Fruit fly (Drosophila melanogaster): ENCODE data around the gene Ing3.

Ing3 gene

dm6 chrX:18676756-18677155, 23.9 kb upstream of the Ing3 start:
- no peak for TF ChIP-seq CG10348 (GFP tag; IDR thresholded peaks at IDR 0.05)
- peak; percentile 8 for TF ChIP-seq CG13204 (GFP tag; optimal IDR thresholded peaks at IDR 0.05)
- no peak for TF ChIP-seq D1 (tag; optimal IDR thresholded peaks at IDR 0.05)
- TF ChIP-seq CG8159 (tag; optimal IDR thresholded peaks at IDR 0.05) = no peak
- peak; percentile 86 for TF ChIP-seq EcR (GFP tag; optimal IDR thresholded peaks at IDR 0.05)

DNA sequence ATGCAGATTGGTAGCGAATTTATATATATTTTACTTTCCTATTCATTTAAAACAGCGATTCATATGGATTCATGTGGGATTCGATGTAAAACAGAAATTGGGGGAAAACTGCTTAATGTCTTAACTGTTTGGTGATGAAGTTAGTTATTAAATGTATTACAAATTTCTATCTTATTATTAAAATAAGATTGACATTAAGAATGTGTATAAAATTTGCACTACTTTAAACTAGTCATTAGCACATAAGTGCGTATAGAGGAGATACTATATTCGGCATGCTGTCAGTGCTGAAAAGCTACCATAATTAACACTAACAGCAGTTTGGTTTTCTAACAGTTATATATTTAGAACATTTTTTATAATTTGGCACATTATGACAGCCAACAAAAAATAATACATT, 22.8 kb upstream of the Ing3 start:
- TF ChIP-seq CG14655 (GFP tag; optimal IDR thresholded peaks at IDR 0.05) = peak; percentile 51
- no peak for TF ChIP-seq CG4496 (GFP tag; IDR thresholded peaks at IDR 0.05)
- no peak for TF ChIP-seq EcR (GFP tag; optimal IDR thresholded peaks at IDR 0.05)
- TF ChIP-seq Pif1A (GFP tag; optimal IDR thresholded peaks at IDR 0.05) = peak; percentile 6
- TF ChIP-seq Ets98B (GFP tag; IDR thresholded peaks at IDR 0.05) = no peak

DNA sequence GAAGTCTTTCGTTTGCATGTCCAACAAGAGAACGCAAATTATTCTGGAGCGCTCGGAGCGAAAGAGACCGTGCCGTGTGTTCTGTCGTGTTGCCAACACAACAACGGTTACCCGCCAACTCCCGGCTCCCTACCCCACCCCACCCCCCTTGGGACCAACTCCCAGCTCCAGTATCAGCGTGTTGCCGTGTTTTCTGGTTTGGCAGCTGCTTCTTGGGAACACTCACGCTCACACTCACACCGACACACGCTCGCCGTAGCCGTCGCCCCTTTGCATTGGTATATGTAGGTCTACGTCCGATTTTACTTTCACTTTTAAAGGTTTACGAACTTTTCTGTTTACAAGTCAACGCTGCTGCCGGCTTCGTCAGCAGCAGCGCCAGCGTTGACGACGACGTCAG, 22.4 kb upstream of the Ing3 start:
- TF ChIP-seq CG10348 (GFP tag; IDR thresholded peaks at IDR 0.05) (no peak), CG34367 (tag; optimal IDR thresholded peaks at IDR 0.05) (no peak), CG8159 (tag; optimal IDR thresholded peaks at IDR 0.05) (no peak), CG9948 (tag; optimal IDR thresholded peaks at IDR 0.05) (no peak), CG13204 (GFP tag; optimal IDR thresholded peaks at IDR 0.05) (peak; percentile 70), fd96Ca (GFP tag; IDR thresholded peaks at IDR 0.05) (no peak), CG4496 (GFP tag; IDR thresholded peaks at IDR 0.05) (peak; percentile 59; the same call in 1 of the 3 replicates), EcR (GFP tag; optimal IDR thresholded peaks at IDR 0.05) (peak; percentile 92)

DNA sequence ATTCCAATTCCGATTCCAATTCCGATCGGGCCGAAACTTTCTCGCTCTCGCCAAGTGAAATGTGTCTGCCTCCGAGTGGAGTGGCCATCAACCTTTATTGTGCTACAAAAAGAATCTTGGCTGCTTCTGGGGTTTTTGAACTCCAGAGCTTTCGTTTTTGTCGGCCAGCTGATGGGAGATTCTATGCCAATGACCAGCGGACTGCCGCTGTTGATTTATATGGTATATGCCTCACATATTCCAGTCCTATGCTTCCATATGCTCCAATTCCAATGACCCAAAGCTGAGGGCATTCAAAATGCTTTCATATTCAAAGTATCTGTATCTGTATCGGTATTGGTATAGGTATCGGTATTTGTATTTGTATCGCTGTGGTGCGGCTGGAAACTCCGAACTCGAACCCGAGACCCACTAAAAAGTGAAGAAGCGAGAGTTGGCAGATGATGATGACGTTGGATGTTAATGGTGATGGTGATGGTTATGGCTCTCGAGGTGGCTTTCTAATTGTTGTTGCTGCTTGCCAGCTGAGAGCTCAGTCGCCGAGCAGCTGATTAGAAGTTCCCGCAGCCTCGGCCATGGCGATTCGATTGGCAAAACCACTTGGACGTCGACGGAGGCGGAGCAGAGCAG, 20.1 kb upstream of the Ing3 start:
- TF ChIP-seq CG10348 (GFP tag; IDR thresholded peaks at IDR 0.05) = no peak
- no peak for TF ChIP-seq CG34367 (tag; optimal IDR thresholded peaks at IDR 0.05)
- TF ChIP-seq Pif1A (GFP tag; optimal IDR thresholded peaks at IDR 0.05) = no peak
- no peak for TF ChIP-seq CG9948 (tag; optimal IDR thresholded peaks at IDR 0.05)
- TF ChIP-seq gl (tag; optimal IDR thresholded peaks at IDR 0.05) = no peak
- TF ChIP-seq CG12605 (GFP tag; IDR thresholded peaks at IDR 0.05) = no peak
- TF ChIP-seq CG8301 (tag; optimal IDR thresholded peaks at IDR 0.05) = no peak
- TF ChIP-seq CG14655 (GFP tag; optimal IDR thresholded peaks at IDR 0.05) = no peak
- no peak for TF ChIP-seq CG4496 (GFP tag; IDR thresholded peaks at IDR 0.05)
- no peak for TF ChIP-seq CG32121 (GFP tag; IDR thresholded peaks at IDR 0.05)
- TF ChIP-seq EcR (GFP tag; optimal IDR thresholded peaks at IDR 0.05) = no peak

DNA sequence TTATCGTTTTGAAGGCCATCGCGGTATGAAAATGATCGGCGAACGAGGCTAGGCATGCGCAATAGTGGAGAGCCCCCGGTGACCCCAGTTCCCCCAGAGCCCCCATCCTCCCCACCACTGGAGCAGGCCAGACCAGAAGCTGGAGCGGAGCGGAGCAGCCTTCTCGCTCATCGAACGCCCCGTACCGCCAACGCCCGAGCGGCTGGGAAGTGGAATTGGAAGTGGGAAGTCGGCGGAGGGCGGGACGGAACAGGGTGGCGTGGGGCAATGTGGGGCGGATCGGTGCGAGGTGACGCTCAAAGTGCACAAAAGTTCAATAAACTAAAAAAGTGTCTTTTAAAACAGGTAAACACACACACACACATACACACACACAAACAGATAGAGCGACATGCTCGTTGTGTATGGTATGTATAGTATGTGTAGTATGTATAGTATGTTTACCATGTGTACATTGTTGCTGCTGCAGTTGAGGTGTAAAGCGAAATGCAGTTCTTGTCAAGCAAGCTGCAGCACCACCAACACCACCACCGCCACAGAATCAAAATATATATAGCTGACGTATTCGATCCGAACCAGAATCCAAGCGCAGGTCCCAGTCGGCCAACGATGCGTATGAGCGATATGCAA, 18.8 kb upstream of the Ing3 start:
- TF ChIP-seq CG13204 (GFP tag; optimal IDR thresholded peaks at IDR 0.05) (peak; percentile 56), CG15710 (tag; optimal IDR thresholded peaks at IDR 0.05) (no peak), EcR (GFP tag; optimal IDR thresholded peaks at IDR 0.05) (peak; percentile 92), CG4496 (GFP tag; IDR thresholded peaks at IDR 0.05) (peak; percentile 8; the same call in 1 of the 3 replicates)

DNA sequence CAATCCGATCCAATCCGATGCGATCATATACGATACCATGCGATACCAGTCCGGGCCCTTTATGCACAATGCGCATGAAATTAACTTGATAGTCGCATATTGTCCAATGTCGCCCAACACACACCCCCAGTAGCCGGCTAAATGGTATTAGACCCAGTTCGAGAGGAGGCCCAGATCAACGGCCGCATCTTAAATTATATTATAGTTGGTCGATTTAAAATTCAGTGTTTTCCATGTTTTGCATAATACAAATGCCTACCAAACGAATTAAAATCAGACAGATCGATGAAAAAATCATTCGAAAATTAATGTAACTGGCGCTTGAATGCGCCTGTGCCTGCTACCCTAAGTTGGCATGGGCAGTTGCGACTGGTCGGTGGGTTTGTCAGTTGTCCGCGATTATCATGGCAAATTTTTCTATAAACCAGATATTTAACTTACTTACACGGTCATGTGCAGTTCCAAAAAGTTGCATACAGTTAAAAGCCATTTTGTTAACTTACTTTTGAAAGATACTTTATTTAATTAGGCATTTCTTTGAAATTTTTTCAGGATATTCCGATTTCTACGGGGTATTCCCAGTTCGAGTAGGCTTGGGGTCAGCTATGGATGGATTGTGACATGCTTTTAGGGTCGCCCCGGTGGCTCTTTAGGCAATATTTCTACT, 17.1 kb upstream of the Ing3 start:
- TF ChIP-seq fd96Ca (GFP tag; IDR thresholded peaks at IDR 0.05) = no peak

dm6 chrX:18668293-18668692, 15.4 kb upstream of the Ing3 start:
- TF ChIP-seq EcR (GFP tag; optimal IDR thresholded peaks at IDR 0.05) (peak; percentile 84), CG8159 (tag; optimal IDR thresholded peaks at IDR 0.05) (no peak)

- TF ChIP-seq CG34367 (tag; optimal IDR thresholded peaks at IDR 0.05) (no peak), Ets98B (GFP tag; IDR thresholded peaks at IDR 0.05) (no peak), CG8159 (tag; optimal IDR thresholded peaks at IDR 0.05) (no peak), CG13204 (GFP tag; optimal IDR thresholded peaks at IDR 0.05) (peak; percentile 12), CG15710 (tag; optimal IDR thresholded peaks at IDR 0.05) (no peak), EcR (GFP tag; optimal IDR thresholded peaks at IDR 0.05) (peak; percentile 71), Snoo (tag; optimal IDR thresholded peaks at IDR 0.05) (no peak), rn (GFP tag; IDR thresholded peaks at IDR 0.05) (no peak)
Measured at dm6 chrX:18665715-18666267, 12.9 kb upstream of the Ing3 start.
